Fruit fly (Drosophila melanogaster): ENCODE data around the gene mRpL19.
A peak's percentile ranks its signal among the peaks of the same experiment; 100 is the strongest.

Gene mRpL19

DNA sequence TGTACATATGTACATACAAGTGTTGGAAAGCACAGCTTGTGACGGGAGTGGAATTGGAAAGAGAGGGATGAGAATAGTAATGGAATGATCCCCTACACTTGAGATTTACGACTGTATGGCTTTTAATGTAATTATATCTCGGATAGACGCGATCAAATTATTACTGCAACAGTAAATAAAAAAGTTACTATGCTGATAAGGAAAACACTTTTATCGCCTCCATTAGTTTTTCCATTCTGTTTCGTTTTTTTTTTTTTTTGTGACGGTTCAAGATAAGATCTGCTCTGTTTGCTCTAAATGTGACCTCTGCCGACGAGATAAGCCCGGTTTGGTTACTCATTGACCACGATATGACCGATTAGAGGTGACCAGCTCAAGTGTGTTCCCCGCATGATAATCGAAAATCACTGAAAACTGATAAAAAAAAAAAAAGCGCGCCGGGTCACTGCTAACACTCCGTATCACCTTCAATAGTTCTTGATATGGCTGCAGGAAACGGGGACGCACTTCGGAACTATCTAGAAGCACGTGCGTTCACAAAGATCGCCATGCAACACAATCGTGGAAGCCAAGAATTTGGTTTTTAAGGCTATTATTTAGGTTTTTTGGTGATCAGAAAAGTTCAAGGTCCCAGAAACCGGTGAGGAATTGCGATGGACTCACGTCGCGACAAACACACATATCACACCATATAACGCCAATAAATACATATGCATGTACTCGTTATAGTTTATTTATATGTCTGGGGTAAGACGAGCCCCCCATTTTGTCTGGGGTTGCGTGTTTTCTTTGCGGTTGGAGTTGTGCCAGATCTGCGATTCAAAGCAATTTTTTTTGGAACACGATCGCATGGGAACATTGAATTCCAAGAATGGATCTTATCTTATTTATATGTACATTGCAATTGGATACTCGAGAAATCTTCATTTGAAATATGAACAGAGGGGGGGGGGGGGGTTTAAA, 3.1 kb upstream of the mRpL19 start, which contains the start of gene p (continued):
- peak; percentile 61 for TF ChIP-seq pdm3 (GFP tag; optimal IDR thresholded peaks at IDR 0.05)
- peak; percentile 63 for TF ChIP-seq Met (GFP tag; optimal IDR thresholded peaks at IDR 0.05)
- TF ChIP-seq CG6854 (GFP tag; optimal IDR thresholded peaks at IDR 0.05) = no peak
- peak; percentile 47 for TF ChIP-seq lz (GFP tag; optimal IDR thresholded peaks at IDR 0.05)
- peak; percentile 4 for TF ChIP-seq CG6276 (GFP tag; optimal IDR thresholded peaks at IDR 0.05)
- TF ChIP-seq svp (GFP tag) = peak; percentile 92
- TF ChIP-seq CG8632 (GFP tag; optimal IDR thresholded peaks at IDR 0.05) = peak; percentile 23
- TF ChIP-seq Lpt (GFP tag; optimal IDR thresholded peaks at IDR 0.05) = peak; percentile 44
- TF ChIP-seq CG1621 (tag; optimal IDR thresholded peaks at IDR 0.05) = peak; percentile 5
- peak; percentile 61 for TF ChIP-seq Sox14 (GFP tag; optimal IDR thresholded peaks at IDR 0.05)
- peak; percentile 40 for TF ChIP-seq Smox (GFP tag; optimal IDR thresholded peaks at IDR 0.05)
- peak; percentile 49 for TF ChIP-seq Hr39 (GFP tag; optimal IDR thresholded peaks at IDR 0.05)
- TF ChIP-seq CG31627 (GFP tag; optimal IDR thresholded peaks at IDR 0.05) = peak; percentile 53
- TF ChIP-seq salr (GFP tag; optimal IDR thresholded peaks at IDR 0.05) = peak; percentile 15 to 33
- TF ChIP-seq fd85E (GFP tag; optimal IDR thresholded peaks at IDR 0.05) = no peak

DNA sequence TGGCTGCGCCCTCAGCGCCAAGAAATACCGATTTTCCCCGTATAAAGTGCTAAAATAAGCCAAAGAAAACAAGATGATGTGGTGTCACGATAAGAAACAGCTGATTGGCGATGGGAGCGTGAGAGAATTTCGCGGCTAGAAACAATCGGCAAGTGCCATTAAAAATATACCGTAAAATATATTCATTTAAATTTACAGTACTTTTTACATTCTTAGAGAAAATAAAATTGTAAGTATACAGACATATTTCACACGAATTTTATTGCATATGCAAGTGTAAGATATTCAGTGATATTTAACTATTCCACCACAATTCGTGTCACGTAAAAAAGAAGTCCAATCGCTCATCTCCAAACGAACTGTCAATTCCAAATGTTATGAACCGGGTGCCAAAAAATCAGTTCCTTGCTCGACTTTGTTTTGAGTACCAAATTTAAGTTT, 2.7 kb downstream of the mRpL19 start, which contains the start of the genes Unc50, CG11755 and CG8043:
Gene Unc50, minus strand, starts transcription at position 54 of the 441 bp plus-strand sequence.
Gene CG11755, plus strand, starts transcription at position 356 of the 441 bp plus-strand sequence.
Gene CG8043, plus strand, starts transcription at position 356 of the 441 bp plus-strand sequence.
- TF ChIP-seq Hr4 (GFP tag; optimal IDR thresholded peaks at IDR 0.05) (peak; percentile 79), esn (GFP tag; optimal IDR thresholded peaks at IDR 0.05) (peak; percentile 86), CG8319 (GFP tag; optimal IDR thresholded peaks at IDR 0.05) (peak; percentile 41), Lpt (GFP tag; optimal IDR thresholded peaks at IDR 0.05) (peak; percentile 14), fkh (GFP tag; optimal IDR thresholded peaks at IDR 0.05) (no peak), dsx (GFP tag; optimal IDR thresholded peaks at IDR 0.05; ENCODE audit: poor library complexity, severe bottlenecking) (no peak), svp (GFP tag) (peak; percentile 94), Hr39 (GFP tag; optimal IDR thresholded peaks at IDR 0.05) (peak; percentile 79), Sox15 (GFP tag; optimal IDR thresholded peaks at IDR 0.05) (peak; percentile 62), Hr38 (GFP tag; optimal IDR thresholded peaks at IDR 0.05) (no peak), cyc (GFP tag; optimal IDR thresholded peaks at IDR 0.05) (peak; percentile 81), Met (GFP tag; optimal IDR thresholded peaks at IDR 0.05) (no peak), Sox102F (GFP tag; optimal IDR thresholded peaks at IDR 0.05) (peak; percentile 80), CG6792 (GFP tag; optimal IDR thresholded peaks at IDR 0.05) (peak; percentile 57), Eip93F (GFP tag; optimal IDR thresholded peaks at IDR 0.05) (peak; percentile 56), dac (GFP tag; optimal IDR thresholded peaks at IDR 0.05) (peak; percentile 40), CG3919 (GFP tag; optimal IDR thresholded peaks at IDR 0.05) (peak; percentile 74), fd59A (GFP tag; optimal IDR thresholded peaks at IDR 0.05) (peak; percentile 33), CG10631 (GFP tag; optimal IDR thresholded peaks at IDR 0.05) (peak; percentile 77), spab (GFP tag; optimal IDR thresholded peaks at IDR 0.05) (no peak), Ets21C (GFP tag; optimal IDR thresholded peaks at IDR 0.05) (peak; percentile 76), CG8632 (GFP tag; optimal IDR thresholded peaks at IDR 0.05) (peak; percentile 44), CG6276 (GFP tag; optimal IDR thresholded peaks at IDR 0.05) (no peak), Eip75B (GFP tag; optimal IDR thresholded peaks at IDR 0.05) (peak; percentile 74), Gug (GFP tag; IDR thresholded peaks at IDR 0.05) (peak; percentile 60; the same call in 1 of the 2 replicates), achi (GFP tag; optimal IDR thresholded peaks at IDR 0.05) (peak; percentile 98), topi (GFP tag; optimal IDR thresholded peaks at IDR 0.05) (peak; percentile 82), eg (GFP tag; IDR thresholded peaks at IDR 0.05) (peak; percentile 52; the same call in 2 of the 3 replicates), salr (GFP tag; optimal IDR thresholded peaks at IDR 0.05) (peak in 1 of 2 experiments; percentile 24), CG6854 (GFP tag; optimal IDR thresholded peaks at IDR 0.05) (no peak), acj6 (GFP tag; optimal IDR thresholded peaks at IDR 0.05) (peak; percentile 81), pdm3 (GFP tag; optimal IDR thresholded peaks at IDR 0.05) (peak; percentile 77), CG8119 (GFP tag; IDR thresholded peaks at IDR 0.05) (peak; percentile 51; the same call in 1 of the 3 replicates), Smox (GFP tag; optimal IDR thresholded peaks at IDR 0.05) (peak; percentile 81), CG11294 (GFP tag; IDR thresholded peaks at IDR 0.05) (no peak; the same call in 1 of the 2 replicates), CG3032 (tag; optimal IDR thresholded peaks at IDR 0.05) (peak; percentile 79), CG16779 (tag; optimal IDR thresholded peaks at IDR 0.05) (no peak), CG34406 (GFP tag; optimal IDR thresholded peaks at IDR 0.05) (peak; percentile 56), CG32006 (GFP tag; optimal IDR thresholded peaks at IDR 0.05) (peak; percentile 68), net (GFP tag; optimal IDR thresholded peaks at IDR 0.05) (no peak), CG6163 (GFP tag; IDR thresholded peaks at IDR 0.05) (peak; percentile 67)

All from whole organism, prepupa.